Worm (Caenorhabditis elegans): ENCODE data around the gene C25G6.1.

Gene C25G6.1

DNA sequence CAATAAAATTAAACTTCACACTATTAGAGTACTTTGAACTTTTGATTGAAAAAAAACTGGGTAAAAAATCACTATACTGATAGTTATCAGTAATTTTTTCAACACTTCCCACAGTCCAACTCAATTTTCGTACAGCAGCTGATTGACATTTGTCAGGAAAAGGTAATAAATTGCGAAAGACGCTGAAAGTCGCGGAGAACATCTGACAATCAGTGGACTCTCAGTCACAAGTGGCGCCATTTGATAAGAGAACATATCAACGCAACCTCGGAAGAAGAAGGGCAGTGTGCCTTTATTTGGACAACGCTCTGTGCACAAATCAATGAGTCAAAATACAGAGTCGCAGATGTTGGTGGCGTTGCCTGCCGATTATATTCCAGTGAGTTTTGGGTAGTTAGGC lies 1.8 kb downstream of the C25G6.1 start, which contains the start of gene C52B11.5 (continued):
- TF ChIP-seq nhr-85 (tag): no peak
- no peak for TF ChIP-seq ceh-8 (GFP tag; optimal IDR thresholded peaks at IDR 0.05)
- no peak for TF ChIP-seq mdl-1 (tag; optimal IDR thresholded peaks at IDR 0.05)
- TF ChIP-seq elt-2 (tag; optimal IDR thresholded peaks at IDR 0.05): peak; percentile 82
- no peak for TF ChIP-seq lin-13 (GFP tag; optimal IDR thresholded peaks at IDR 0.05)
- no peak for TF ChIP-seq pag-3 (tag; optimal IDR thresholded peaks at IDR 0.05; ENCODE audit: borderline replicate concordance, insufficient read depth)
- TF ChIP-seq lin-35 (GFP tag; optimal IDR thresholded peaks at IDR 0.05): peak in 1 of 2 experiments; percentile 27
- no peak for TF ChIP-seq fos-1 (tag; optimal IDR thresholded peaks at IDR 0.05)
- no peak for TF ChIP-seq unc-130 (tag; optimal IDR thresholded peaks at IDR 0.05)
- no peak for TF ChIP-seq C16A3.4 (tag; optimal IDR thresholded peaks at IDR 0.05)
- no peak for TF ChIP-seq unc-98 (GFP tag; IDR thresholded peaks at IDR 0.05)

DNA sequence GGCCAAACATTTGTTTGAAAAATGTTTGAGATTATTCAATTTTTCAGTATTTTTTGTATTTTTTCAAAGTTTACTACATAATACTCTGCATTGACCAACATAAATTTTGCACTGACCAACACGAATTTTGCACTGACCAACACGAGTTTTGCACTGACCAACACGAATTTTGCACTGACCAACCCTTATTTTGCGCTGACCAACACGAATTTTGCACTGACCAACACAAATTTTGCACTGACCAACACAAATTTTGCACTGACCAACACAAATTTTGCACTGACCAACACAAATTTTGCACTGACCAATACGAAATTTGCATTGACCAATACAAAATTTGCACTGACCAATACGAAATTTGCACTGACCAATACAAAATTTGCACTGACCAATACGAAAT lies 22.2 kb downstream of the C25G6.1 start:
- TF ChIP-seq Y116A8C.19 (tag; optimal IDR thresholded peaks at IDR 0.05; ENCODE audit: borderline replicate concordance) (no peak), ceh-88 (GFP tag; IDR thresholded peaks at IDR 0.05) (no peak), irx-1 (tag; optimal IDR thresholded peaks at IDR 0.05) (no peak)

DNA sequence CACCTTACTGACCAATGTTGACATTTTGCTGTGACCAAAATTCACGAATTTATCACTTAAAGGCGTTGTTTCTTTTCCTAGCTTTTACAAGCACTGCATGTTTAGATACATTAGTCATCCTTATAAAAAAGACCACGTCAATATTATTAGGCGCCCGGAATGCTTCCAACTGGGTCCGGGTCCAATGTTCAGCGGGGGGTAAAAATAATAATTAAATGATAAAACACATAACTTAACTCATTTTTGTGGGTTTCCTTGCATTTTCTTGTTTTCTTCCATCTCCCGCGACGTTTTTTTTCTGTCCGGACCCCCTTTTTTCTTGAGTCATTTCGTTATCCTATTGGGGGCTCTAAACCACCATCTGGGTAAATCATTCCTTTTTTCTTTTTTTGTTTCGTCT lies 22.8 kb downstream of the C25G6.1 start:
- no peak for TF ChIP-seq egl-27 (tag; optimal IDR thresholded peaks at IDR 0.05)
- TF ChIP-seq lin-14 (GFP tag; optimal IDR thresholded peaks at IDR 0.05): peak; percentile 16

DNA sequence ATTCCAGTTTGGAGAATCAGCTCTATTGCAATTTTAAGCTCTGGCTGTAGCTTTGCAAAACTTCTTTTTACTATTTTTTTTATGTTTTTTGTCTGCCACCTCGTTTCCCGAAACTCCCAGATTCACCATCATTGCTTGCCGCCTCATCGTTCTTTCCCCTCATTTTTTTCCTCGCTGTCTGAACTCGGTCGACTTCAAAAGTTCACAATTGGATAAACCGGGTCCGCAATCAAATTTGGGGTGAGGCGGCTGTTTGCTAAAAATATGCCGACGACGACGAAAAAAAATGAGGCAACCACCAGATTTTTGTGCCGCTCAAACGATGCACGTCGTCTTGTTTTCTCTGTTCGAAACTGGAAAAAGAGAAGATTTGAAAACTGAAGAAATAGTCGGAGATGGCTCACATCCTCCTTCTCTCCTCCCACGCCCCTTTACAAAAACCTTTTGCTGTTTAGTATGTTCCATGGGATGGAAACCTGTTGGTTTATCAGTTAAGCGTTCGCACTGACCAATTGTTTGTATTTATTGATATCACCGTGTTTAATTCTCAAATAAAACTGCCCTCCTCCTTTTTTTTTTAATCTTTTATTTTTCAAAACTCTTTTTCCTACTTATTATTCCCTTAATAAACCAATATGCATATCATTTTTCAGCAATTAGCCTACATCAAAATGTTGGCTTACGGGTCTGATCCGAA lies 24.1 kb downstream of the C25G6.1 start, which contains the start of gene dop-4:
TSS of gene dop-4 (plus strand) at position 647 of the 697 bp plus-strand sequence.
- TF ChIP-seq tbx-2 (tag; optimal IDR thresholded peaks at IDR 0.05) (no peak), F16B12.6 (tag; optimal IDR thresholded peaks at IDR 0.05) (no peak), fkh-10 (GFP tag; optimal IDR thresholded peaks at IDR 0.05) (peak; percentile 4), unc-86 (tag; optimal IDR thresholded peaks at IDR 0.05) (no peak), nhr-90 (tag; optimal IDR thresholded peaks at IDR 0.05; ENCODE audit: poor library complexity) (no peak), nhr-28 (tag; optimal IDR thresholded peaks at IDR 0.05) (no peak), hlh-17 (GFP tag; optimal IDR thresholded peaks at IDR 0.05; ENCODE audit: borderline replicate concordance) (no peak), unc-62 (GFP tag; optimal IDR thresholded peaks at IDR 0.05) (no peak), grh-1 (GFP tag; IDR thresholded peaks at IDR 0.05) (no peak), nhr-77 (tag; optimal IDR thresholded peaks at IDR 0.05) (no peak), lin-14 (GFP tag; optimal IDR thresholded peaks at IDR 0.05) (peak; percentile 51), nhr-85 (tag) (no peak), isw-1 (GFP tag; IDR thresholded peaks at IDR 0.05) (no peak)

DNA sequence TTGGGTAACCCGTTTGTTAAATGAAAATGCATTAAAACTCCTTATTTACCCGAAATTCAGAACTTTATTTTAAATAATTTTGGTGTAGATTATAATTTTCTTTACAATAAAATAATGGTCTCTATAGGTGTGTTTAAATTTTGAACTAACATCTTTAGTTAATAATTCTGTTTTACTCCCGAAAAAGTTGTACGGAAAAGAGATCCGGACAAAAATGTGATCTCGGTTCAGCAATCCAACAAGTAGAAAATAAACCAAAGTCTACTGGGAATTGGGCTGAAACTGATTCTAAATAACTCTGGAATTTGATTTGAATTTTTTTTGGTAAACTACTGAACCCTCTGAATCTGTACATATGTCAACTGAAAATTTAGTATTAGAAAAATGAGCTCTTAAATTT lies 25.0 kb downstream of the C25G6.1 start:
- TF ChIP-seq lir-3 (tag; optimal IDR thresholded peaks at IDR 0.05; ENCODE audit: poor library complexity) (no peak), mab-9 (GFP tag; IDR thresholded peaks at IDR 0.05) (no peak), lin-35 (GFP tag; optimal IDR thresholded peaks at IDR 0.05) (no peak), swsn-7 (tag; optimal IDR thresholded peaks at IDR 0.05) (no peak), fkh-8 (tag; optimal IDR thresholded peaks at IDR 0.05) (no peak), fos-1 (tag; optimal IDR thresholded peaks at IDR 0.05) (no peak), C16A3.4 (tag; optimal IDR thresholded peaks at IDR 0.05) (no peak), unc-86 (tag; optimal IDR thresholded peaks at IDR 0.05) (no peak), zip-4 (GFP tag; optimal IDR thresholded peaks at IDR 0.05) (no peak)
